Worm (Caenorhabditis elegans) whole organism, L4 larva: Measurements from ENCODE around the gene C14F11.7.
A peak's percentile ranks its signal among the peaks of the same experiment; 100 is the strongest.

Experiments
- D1046.2 ChIP-seq: fragments of 200-800 bp; sonication (Bioruptor generic); IDR thresholded peaks from 2 replicates; pipeline ENCODE4 v1.3.6; 2022; ENCODE audit warnings: missing genetic modification characterization, missing compliant biosample characterization
- Y48G9A.11 ChIP-seq: fragments of 200-800 bp; sonication (Bioruptor generic); IDR thresholded peaks from 2 replicates; pipeline ENCODE4 v1.3.6; 2022; ENCODE audit warnings: missing genetic modification reagents, missing genetic modification characterization, missing compliant biosample characterization
- arid-1 ChIP-seq: fragments of 200-800 bp; sonication (Bioruptor generic); conservative IDR thresholded peaks from 2 replicates; pipeline ENCODE4 v1.3.6; 2022; ENCODE audit warnings: missing genetic modification reagents, missing genetic modification characterization, missing compliant biosample characterization
- attf-4 ChIP-seq: sonication (generic microtip); optimal IDR thresholded peaks from 3 replicates; lab custom pipeline; 2017; ENCODE audit warnings: missing biosample characterization, missing genetic modification characterization
- ceh-62 ChIP-seq: sonication (generic microtip); optimal IDR thresholded peaks from 2 replicates; lab custom pipeline; 2017; ENCODE audit warnings: missing biosample characterization, missing genetic modification characterization
- cey-2 ChIP-seq: sonication (generic microtip); optimal IDR thresholded peaks from 3 replicates; lab custom pipeline; 2017; ENCODE audit warnings: missing genetic modification characterization, mild to moderate bottlenecking, missing compliant biosample characterization, antibody characterized with exemption, borderline replicate concordance; ENCODE audit not compliant: insufficient read depth
- ctbp-1 ChIP-seq: fragments of 200-800 bp; sonication (Bioruptor generic); IDR thresholded peaks from 2 replicates; pipeline ENCODE4 v1.3.6; 2022; ENCODE audit warnings: missing genetic modification reagents, missing genetic modification characterization, missing compliant biosample characterization
- daf-12 ChIP-seq: fragments of 150-350 bp; optimal IDR thresholded peaks from 2 replicates; lab custom pipeline; 2014; ENCODE audit warnings: missing biosample characterization, missing genetic modification reagents, missing genetic modification characterization
- daf-16 ChIP-seq, 3 experiments: sonication (generic microtip); optimal IDR thresholded peaks; 2 replicates each; lab custom pipeline; 2016 to 2017; ENCODE audit warnings: missing genetic modification characterization in 3 of 3, missing genetic modification reagents in 3 of 3, mild to moderate bottlenecking in 2 of 3, missing compliant biosample characterization in 2 of 3, missing biosample characterization in 1 of 3, moderate library complexity in 1 of 3
- daf-19 ChIP-seq: fragments of 200-800 bp; sonication (Bioruptor generic); conservative IDR thresholded peaks from 2 replicates; pipeline ENCODE4 v1.3.6; 2022; ENCODE audit warnings: missing genetic modification characterization, missing compliant biosample characterization
- dmd-6 ChIP-seq: fragments of 200-800 bp; sonication (Bioruptor generic); IDR thresholded peaks from 2 replicates; pipeline ENCODE4 v1.3.6; 2022; ENCODE audit warnings: missing genetic modification reagents, missing genetic modification characterization, missing compliant biosample characterization
- dmd-8 ChIP-seq: fragments of 200-800 bp; sonication (Bioruptor generic); IDR thresholded peaks from 2 replicates; pipeline ENCODE4 v1.3.6; 2022; ENCODE audit warnings: missing genetic modification characterization, missing compliant biosample characterization
- dmd-9 ChIP-seq: fragments of 200-800 bp; sonication (Bioruptor generic); IDR thresholded peaks from 2 replicates; pipeline ENCODE4 v1.3.6; 2022; ENCODE audit warnings: missing genetic modification reagents, missing genetic modification characterization, missing compliant biosample characterization
- dve-1 ChIP-seq: sonication (generic microtip); optimal IDR thresholded peaks from 2 replicates; lab custom pipeline; 2017; ENCODE audit warnings: antibody characterized with exemption, mild to moderate bottlenecking, missing genetic modification characterization, missing compliant biosample characterization; ENCODE audit not compliant: insufficient read depth
- fos-1 ChIP-seq: fragments of 150-350 bp; optimal IDR thresholded peaks from 2 replicates; lab custom pipeline; 2014; ENCODE audit warnings: missing biosample characterization, missing genetic modification characterization
- hlh-11 ChIP-seq: fragments of 200-800 bp; sonication (Bioruptor generic); optimal IDR thresholded peaks from 2 replicates; lab custom pipeline; 2018; ENCODE audit warnings: mild to moderate bottlenecking, missing genetic modification characterization, missing compliant biosample characterization
- hlh-30 ChIP-seq: sonication (generic microtip); optimal IDR thresholded peaks from 2 replicates; lab custom pipeline; 2017; ENCODE audit warnings: antibody characterized with exemption, mild to moderate bottlenecking, missing genetic modification characterization, missing compliant biosample characterization; ENCODE audit not compliant: insufficient read depth
- jun-1 ChIP-seq: fragments of 150-350 bp; optimal IDR thresholded peaks from 2 replicates; lab custom pipeline; 2014; ENCODE audit warnings: missing biosample characterization, missing genetic modification reagents, missing genetic modification characterization
- lim-7 ChIP-seq: fragments of 200-800 bp; sonication (Bioruptor generic); IDR thresholded peaks from 2 replicates; pipeline ENCODE4 v1.3.6; 2022; ENCODE audit warnings: missing genetic modification characterization, missing compliant biosample characterization
- lin-1 ChIP-seq: fragments of 200-800 bp; sonication (Bioruptor generic); IDR thresholded peaks from 2 replicates; pipeline ENCODE4 v1.3.6; 2022; ENCODE audit warnings: missing genetic modification reagents, missing genetic modification characterization, missing compliant biosample characterization
- lin-29 ChIP-seq: fragments of 200-800 bp; sonication (Bioruptor generic); IDR thresholded peaks from 2 replicates; pipeline ENCODE4 v1.3.6; 2022; ENCODE audit warnings: missing genetic modification reagents, missing genetic modification characterization, missing compliant biosample characterization
- lin-39 ChIP-seq: fragments of 150-350 bp; optimal IDR thresholded peaks from 2 replicates; lab custom pipeline; 2014; ENCODE audit warnings: missing biosample characterization, missing genetic modification reagents, missing genetic modification characterization
- madf-9 ChIP-seq: fragments of 200-800 bp; sonication (Bioruptor generic); conservative IDR thresholded peaks from 2 replicates; pipeline ENCODE4 v1.3.6; 2022; ENCODE audit warnings: missing genetic modification reagents, missing genetic modification characterization, missing compliant biosample characterization
- mxl-2 ChIP-seq: fragments of 200-800 bp; sonication (Bioruptor generic); conservative IDR thresholded peaks from 2 replicates; pipeline ENCODE4 v1.3.6; 2022; ENCODE audit warnings: missing genetic modification reagents, missing genetic modification characterization, missing compliant biosample characterization
- nhr-10 ChIP-seq: fragments of 150-350 bp; optimal IDR thresholded peaks from 2 replicates; lab custom pipeline; 2014; ENCODE audit warnings: missing biosample characterization, missing genetic modification characterization
- nhr-28 ChIP-seq: fragments of 150-350 bp; optimal IDR thresholded peaks from 2 replicates; lab custom pipeline; 2014; ENCODE audit warnings: missing biosample characterization, missing genetic modification characterization
- nhr-41 ChIP-seq: fragments of 200-800 bp; sonication (Bioruptor generic); IDR thresholded peaks from 2 replicates; pipeline ENCODE4 v1.3.6; 2022; ENCODE audit warnings: missing genetic modification reagents, missing genetic modification characterization, missing compliant biosample characterization
- php-3 ChIP-seq: fragments of 200-800 bp; sonication (Bioruptor generic); IDR thresholded peaks from 2 replicates; pipeline ENCODE4 v1.3.6; 2022; ENCODE audit warnings: missing genetic modification reagents, missing genetic modification characterization, missing compliant biosample characterization
- pqm-1 ChIP-seq: sonication (generic microtip); optimal IDR thresholded peaks from 2 replicates; lab custom pipeline; 2017; ENCODE audit warnings: missing biosample characterization, missing genetic modification characterization
- skn-1 ChIP-seq: fragments of 150-350 bp; optimal IDR thresholded peaks from 2 replicates; lab custom pipeline; 2014; ENCODE audit warnings: missing biosample characterization, missing genetic modification characterization
- snpc-4 ChIP-seq: fragments of 150-350 bp; optimal IDR thresholded peaks from 2 replicates; lab custom pipeline; 2014; ENCODE audit warnings: missing biosample characterization, missing genetic modification characterization
- tra-1 ChIP-seq: fragments of 200-800 bp; sonication (Bioruptor generic); IDR thresholded peaks from 2 replicates; pipeline ENCODE4 v1.3.6; 2022; ENCODE audit warnings: missing genetic modification reagents, missing genetic modification characterization, missing compliant biosample characterization
- unc-130 ChIP-seq: sonication (generic microtip); optimal IDR thresholded peaks from 2 replicates; lab custom pipeline; 2016; ENCODE audit warnings: missing genetic modification reagents, missing genetic modification characterization, missing compliant biosample characterization
- unc-62 ChIP-seq, 3 experiments: fragments of 150-350 bp in 1 of 3; sonication (generic microtip); optimal IDR thresholded peaks in 2 of 3; peaks in 1 of 3; 1 replicate in 1 of 3; 2 replicates in 2 of 3; lab custom pipeline; 2014 to 2017; ENCODE audit warnings: missing biosample characterization in 3 of 3, missing genetic modification characterization in 3 of 3, missing genetic modification reagents in 3 of 3, missing genotype in 1 of 3
- zip-11 ChIP-seq: fragments of 200-800 bp; sonication (Bioruptor generic); IDR thresholded peaks from 2 replicates; pipeline ENCODE4 v1.3.6; 2022; ENCODE audit warnings: missing genetic modification characterization, missing compliant biosample characterization

Gene C14F11.7

DNA sequence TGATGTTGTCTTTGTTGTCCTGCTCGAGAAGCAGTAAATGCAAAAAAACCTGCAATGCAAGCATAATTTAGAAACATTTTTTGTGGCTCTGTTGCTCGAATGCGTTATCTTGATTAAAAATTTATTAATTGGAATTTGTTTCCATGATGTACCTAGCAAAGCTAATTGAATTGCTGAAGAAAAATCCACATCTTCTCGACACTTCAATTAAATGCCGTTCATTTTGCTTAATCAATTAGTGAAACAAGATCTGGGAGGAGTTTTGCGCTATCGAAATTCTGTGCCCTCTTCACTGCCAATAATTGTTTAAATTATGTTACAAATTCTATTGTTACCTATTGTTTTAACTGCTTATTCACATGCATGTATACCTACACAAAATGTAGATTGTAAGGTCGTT lies 32.5 kb downstream of the C14F11.7 start, which contains the start of gene T25B2.3:
Gene T25B2.3 (plus strand): TSS at position 301 of the 400 bp plus-strand sequence.
- no peak for TF ChIP-seq ctbp-1 (GFP tag; lab: Robert Waterston, UW)
- no peak for TF ChIP-seq jun-1 (tag; lab: Kevin White, UChicago)
- TF ChIP-seq nhr-41 = no peak
- peak; percentile 1 for TF ChIP-seq pqm-1 (tag; lab: Kevin White, UChicago)
- no peak for TF ChIP-seq cey-2 (tag; lab: Kevin White, UChicago)

DNA sequence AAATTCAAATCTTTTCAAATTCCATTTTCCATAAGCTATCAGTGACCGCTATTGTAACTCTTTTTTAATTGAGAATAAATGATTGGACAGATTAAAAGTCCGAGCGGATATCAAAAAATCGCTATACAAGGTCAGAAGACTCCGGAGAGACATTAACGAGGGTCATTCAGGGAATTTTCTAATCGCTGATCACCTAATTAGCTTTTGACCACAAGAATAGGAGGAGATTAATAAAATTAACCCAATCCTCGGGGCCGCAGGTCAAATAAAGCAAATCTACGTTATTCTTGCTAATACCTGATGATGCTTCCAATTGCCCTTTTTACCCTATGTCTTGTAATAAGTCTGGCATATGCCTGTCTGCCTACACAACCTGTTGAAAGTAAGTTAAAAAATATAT lies 34.7 kb downstream of the C14F11.7 start, which contains the start of gene T25B2.1:
Gene T25B2.1 (plus strand): TSS at position 301 of the 400 bp plus-strand sequence.
- TF ChIP-seq nhr-10 (tag; lab: Kevin White, UChicago) = no peak
- TF ChIP-seq Y48G9A.11 (GFP tag; lab: Robert Waterston, UW) = no peak
- TF ChIP-seq php-3 (GFP tag; lab: Robert Waterston, UW) = no peak
- TF ChIP-seq zip-11 (GFP tag; lab: Robert Waterston, UW) = no peak
- TF ChIP-seq madf-9 (GFP tag; lab: Robert Waterston, UW) = no peak
- no peak for TF ChIP-seq unc-130 (GFP tag; lab: Kevin White, UChicago)
- no peak for TF ChIP-seq hlh-11 (tag; lab: Kevin White, UChicago)
- no peak for TF ChIP-seq skn-1 (tag; lab: Kevin White, UChicago)
- no peak for TF ChIP-seq lin-29 (GFP tag; lab: Robert Waterston, UW)
- no peak for TF ChIP-seq daf-12 (tag; lab: Kevin White, UChicago)
- TF ChIP-seq dmd-9 = no peak
- TF ChIP-seq dve-1 (tag; lab: Kevin White, UChicago) = no peak
- TF ChIP-seq snpc-4 = no peak
- no peak for TF ChIP-seq dmd-6 (GFP tag; lab: Robert Waterston, UW)
- TF ChIP-seq hlh-30 (tag; lab: Kevin White, UChicago) = no peak
- TF ChIP-seq daf-19 (GFP tag; lab: Robert Waterston, UW) = no peak
- no peak for TF ChIP-seq mxl-2 (GFP tag; lab: Robert Waterston, UW)
- no peak for TF ChIP-seq lin-1
- TF ChIP-seq dmd-8 (GFP tag; lab: Robert Waterston, UW) = no peak
- no peak for TF ChIP-seq lin-39 (tag; lab: Kevin White, UChicago)

DNA sequence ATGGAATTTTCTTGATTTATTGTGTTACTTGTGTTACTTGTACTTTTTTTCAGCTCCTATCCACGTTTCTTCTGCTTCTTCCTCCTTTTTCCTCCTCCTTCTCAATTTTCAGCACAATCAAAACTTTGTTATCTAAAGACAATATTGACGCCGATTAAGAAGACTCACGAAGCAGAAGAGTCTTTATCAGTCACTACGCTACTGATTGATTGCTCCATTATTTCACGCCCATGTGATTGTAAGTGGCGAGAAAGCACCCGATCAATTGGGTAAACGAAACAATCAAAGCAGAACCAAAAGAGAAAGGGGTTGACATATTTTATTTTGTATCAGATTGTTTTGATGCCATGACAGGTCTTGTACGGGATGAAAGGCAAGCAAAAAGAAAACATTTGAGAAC lies 39.1 kb downstream of the C14F11.7 start, which contains the start of gene T25B2.2:
Gene T25B2.2 (plus strand): TSS at position 392 of the 400 bp plus-strand sequence.
- TF ChIP-seq hlh-30 (tag; lab: Kevin White, UChicago) (peak; percentile 29), pqm-1 (tag; lab: Kevin White, UChicago) (peak; percentile 50), arid-1 (GFP tag; lab: Robert Waterston, UW) (no peak), php-3 (GFP tag; lab: Robert Waterston, UW) (peak; percentile 93), skn-1 (tag; lab: Kevin White, UChicago) (no peak), daf-16 (GFP tag; optimal IDR thresholded peaks at IDR 0.05; lab: Kevin White, UChicago) (no peak), daf-16 (tag; optimal IDR thresholded peaks at IDR 0.05; lab: Kevin White, UChicago) (peak; percentile 80), hlh-11 (tag; lab: Kevin White, UChicago) (peak; percentile 60), dve-1 (tag; lab: Kevin White, UChicago) (peak; percentile 58), unc-62 (GFP tag; optimal IDR thresholded peaks at IDR 0.05 in 1 of 2; lab: Kevin White, UChicago) (peak in 1 of 2 experiments; percentile 93), unc-62 (tag; optimal IDR thresholded peaks at IDR 0.05; lab: Kevin White, UChicago) (no peak), nhr-28 (tag; lab: Kevin White, UChicago) (peak; percentile 48), dmd-6 (GFP tag; lab: Robert Waterston, UW) (peak; percentile 75), D1046.2 (GFP tag; lab: Robert Waterston, UW) (no peak), fos-1 (no peak), ceh-62 (tag; lab: Kevin White, UChicago) (no peak), attf-4 (tag; lab: Kevin White, UChicago) (no peak), tra-1 (peak; percentile 56; the same call in 1 of the 2 replicates), lim-7 (GFP tag; lab: Robert Waterston, UW) (no peak)
